Worm (Caenorhabditis elegans) whole organism, L4 larva: ENCODE data around the gene C53A5.16.
A peak's percentile ranks its signal among the peaks of the same experiment; 100 is the strongest.

Source experiments
- F49E8.2 ChIP-seq: sonication (generic microtip); optimal IDR thresholded peaks from 2 replicates; lab custom pipeline; 2016; ENCODE audit warnings: missing compliant biosample characterization, mild to moderate bottlenecking, missing genetic modification characterization, borderline replicate concordance
- ceh-20 ChIP-seq: fragments of 200-800 bp; sonication (Bioruptor generic); IDR thresholded peaks from 2 replicates; pipeline ENCODE4 v1.3.6; 2022; ENCODE audit warnings: missing genetic modification reagents, missing genetic modification characterization, missing compliant biosample characterization
- hlh-11 ChIP-seq: fragments of 200-800 bp; sonication (Bioruptor generic); optimal IDR thresholded peaks from 2 replicates; lab custom pipeline; 2018; ENCODE audit warnings: mild to moderate bottlenecking, missing genetic modification characterization, missing compliant biosample characterization
- nhr-28 ChIP-seq: fragments of 150-350 bp; optimal IDR thresholded peaks from 2 replicates; lab custom pipeline; 2014; ENCODE audit warnings: missing biosample characterization, missing genetic modification characterization
- pha-4 ChIP-seq, 2 experiments: fragments of 150-350 bp in 1 of 2; fragments of 200-800 bp in 1 of 2; sonication (Bioruptor generic) in 1 of 2; IDR thresholded peaks in 1 of 2; optimal IDR thresholded peaks in 1 of 2; 2 replicates each; pipeline versions ENCODE4 v1.3.6 to Lab custom; 2014 to 2022; ENCODE audit warnings: missing genetic modification characterization in 2 of 2, missing genetic modification reagents in 2 of 2, missing biosample characterization in 1 of 2, missing compliant biosample characterization in 1 of 2
- pqm-1 ChIP-seq: sonication (generic microtip); optimal IDR thresholded peaks from 2 replicates; lab custom pipeline; 2017; ENCODE audit warnings: missing biosample characterization, missing genetic modification characterization
- ztf-11 ChIP-seq: fragments of 150-350 bp; optimal IDR thresholded peaks from 2 replicates; lab custom pipeline; 2014; ENCODE audit warnings: missing biosample characterization, missing genetic modification characterization

Gene C53A5.16

DNA sequence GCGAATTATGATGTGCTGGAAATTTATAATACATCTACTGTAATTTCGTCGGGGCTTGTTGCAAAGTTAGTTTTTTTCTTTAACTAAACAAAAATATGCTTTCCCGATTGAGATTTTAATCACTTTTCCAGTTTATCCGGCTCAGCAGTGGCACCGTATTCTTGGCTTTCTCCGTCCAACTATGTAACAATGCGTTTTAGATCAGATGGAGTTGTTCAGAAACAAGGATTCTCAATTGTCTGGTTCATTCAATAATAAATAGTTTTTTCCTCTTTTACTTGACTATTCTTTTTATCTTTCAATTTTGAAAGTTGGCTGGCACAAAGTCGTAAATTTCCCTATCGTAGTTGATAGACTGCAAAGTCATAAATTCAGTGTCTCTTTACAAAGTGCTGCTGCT is 48.3 kb downstream of the C53A5.16 start, which contains the start of gene clec-56:
clec-56 (plus strand) TSS at position 301 of the 400 bp plus-strand sequence.
- TF ChIP-seq hlh-11 (tag; lab: Kevin White, UChicago): peak; percentile 2
- no peak for TF ChIP-seq F49E8.2 (tag; lab: Kevin White, UChicago)
- TF ChIP-seq ceh-20 (GFP tag; lab: Robert Waterston, UW): 0 out of 2 replicates have a peak, but pooled peaks have one; percentile 18
- TF ChIP-seq pqm-1 (tag; lab: Kevin White, UChicago): peak; percentile 35
- peak; percentile 36 for TF ChIP-seq nhr-28 (tag; lab: Kevin White, UChicago)

DNA sequence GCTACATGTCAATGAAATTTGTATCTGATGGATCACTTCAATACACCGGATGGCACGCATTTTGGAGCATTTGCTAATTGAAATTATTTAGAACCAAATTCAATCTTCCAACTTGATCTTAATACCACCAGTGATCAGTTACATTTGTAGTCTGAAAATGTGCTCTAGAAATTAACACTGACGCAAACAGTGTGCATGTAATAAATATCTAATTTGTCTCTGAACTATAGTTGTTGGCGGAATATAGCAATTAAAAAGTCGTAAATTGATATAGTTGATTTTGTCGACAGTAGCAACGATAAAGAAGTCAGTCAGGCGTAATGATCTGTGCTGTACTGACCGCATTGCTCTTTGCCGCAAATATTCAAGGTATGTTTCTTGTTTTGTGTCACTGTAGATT is 50.2 kb downstream of the C53A5.16 start, which contains the start of gene clec-227:
clec-227 (plus strand) TSS at position 301 of the 400 bp plus-strand sequence.
- TF ChIP-seq pha-4 (GFP tag; IDR thresholded peaks at IDR 0.05; lab: Robert Waterston, UW) (no peak), pha-4 (tag; optimal IDR thresholded peaks at IDR 0.05; lab: Kevin White, UChicago) (no peak), nhr-28 (tag; lab: Kevin White, UChicago) (peak; percentile 37), ztf-11 (tag; lab: Kevin White, UChicago) (no peak), pqm-1 (tag; lab: Kevin White, UChicago) (no peak)
